Fruit fly (Drosophila melanogaster) whole organism: ENCODE results near the gene SREBP.

Experiments used
- CG8478 ChIP-seq: fragments of >200 bp; optimal IDR thresholded peaks from 2 replicates; lab custom pipeline; 2018; ENCODE audit warnings: inconsistent platforms
- Dll ChIP-seq: fragments of >200 bp; optimal IDR thresholded peaks from 2 replicates; lab custom pipeline; 2017
- EcR ChIP-seq, 2 experiments: fragments of >200 bp; optimal IDR thresholded peaks; 2 replicates each; lab custom pipeline; 2017; ENCODE audit warnings: missing biosample characterization in 2 of 2, missing genetic modification characterization in 2 of 2, missing genetic modification reagents in 2 of 2
- pan ChIP-seq: fragments of >200 bp; optimal IDR thresholded peaks from 2 replicates; lab custom pipeline; 2017
- psq ChIP-seq: fragments of >200 bp; optimal IDR thresholded peaks from 2 replicates; lab custom pipeline; 2017
- usp ChIP-seq: fragments of >200 bp; optimal IDR thresholded peaks from 2 replicates; lab custom pipeline; 2017; ENCODE audit warnings: missing biosample characterization, missing genetic modification characterization, mixed read lengths

SREBP gene

dm6 chr3L:19798978-19799377 is 5.2 kb downstream of the SREBP start, which contains the start of gene Ir76a:
TSS of gene Ir76a (plus strand) at chr3L:19799278.
- TF ChIP-seq pan (lab: Kevin White, UChicago) (no peak), usp (GFP tag; lab: Kevin White, UChicago) (no peak), psq (lab: Kevin White, UChicago) (no peak), EcR (GFP tag; optimal IDR thresholded peaks at IDR 0.05; lab: Kevin White, UChicago) (no peak), CG8478 (lab: Kevin White, UChicago) (no peak), Dll (lab: Kevin White, UChicago) (no peak)

dm6 chr3L:19801105-19801504 is 7.4 kb downstream of the SREBP start, which contains the start of gene CG14102:
TSS of gene CG14102 (minus strand) at chr3L:19801291.
- TF ChIP-seq usp (GFP tag; lab: Kevin White, UChicago) (no peak), pan (lab: Kevin White, UChicago) (no peak), Dll (lab: Kevin White, UChicago) (no peak), EcR (GFP tag; optimal IDR thresholded peaks at IDR 0.05; lab: Kevin White, UChicago) (no peak), CG8478 (lab: Kevin White, UChicago) (no peak), psq (lab: Kevin White, UChicago) (no peak)

- TF ChIP-seq psq (lab: Kevin White, UChicago) (no peak), EcR (GFP tag; optimal IDR thresholded peaks at IDR 0.05; lab: Kevin White, UChicago) (no peak), pan (lab: Kevin White, UChicago) (no peak), usp (GFP tag; lab: Kevin White, UChicago) (no peak), CG8478 (lab: Kevin White, UChicago) (no peak), Dll (lab: Kevin White, UChicago) (no peak)
Observed at dm6 chr3L:19804908-19805307, 11.2 kb downstream of the SREBP start, which contains the start of the genes TORIP and Ccdc58. TSS of gene TORIP (minus strand) at chr3L:19805080. TSS of gene Ccdc58 (plus strand) at chr3L:19805181.

- no peak for TF ChIP-seq psq (lab: Kevin White, UChicago)
- no peak for TF ChIP-seq pan (lab: Kevin White, UChicago)
- TF ChIP-seq EcR (GFP tag; optimal IDR thresholded peaks at IDR 0.05; lab: Kevin White, UChicago), result no peak
- TF ChIP-seq usp (GFP tag; lab: Kevin White, UChicago), result no peak
- no peak for TF ChIP-seq CG8478 (lab: Kevin White, UChicago)
- TF ChIP-seq Dll (lab: Kevin White, UChicago), result no peak
Observed at dm6 chr3L:19805895-19806294, 12.2 kb downstream of the SREBP start, which contains the start of gene CG34116. TSS of gene CG34116 (minus strand) at chr3L:19806036.

dm6 chr3L:19807103-19807502 is 13.4 kb downstream of the SREBP start, which contains the start of the genes CG14104 and Kap-alpha1:
TSS of gene CG14104 (minus strand) at chr3L:19807199.
TSS of gene Kap-alpha1 (plus strand) at chr3L:19807232.
- TF ChIP-seq usp (GFP tag; lab: Kevin White, UChicago), result no peak
- no peak for TF ChIP-seq CG8478 (lab: Kevin White, UChicago)
- TF ChIP-seq psq (lab: Kevin White, UChicago), result no peak
- no peak for TF ChIP-seq pan (lab: Kevin White, UChicago)
- TF ChIP-seq EcR (GFP tag; optimal IDR thresholded peaks at IDR 0.05; lab: Kevin White, UChicago), result no peak
- TF ChIP-seq Dll (lab: Kevin White, UChicago), result no peak

dm6 chr3L:19807521-19807920 is 13.8 kb downstream of the SREBP start:
- TF ChIP-seq CG8478 (lab: Kevin White, UChicago), result no peak
- TF ChIP-seq Dll (lab: Kevin White, UChicago), result no peak
- no peak for TF ChIP-seq pan (lab: Kevin White, UChicago)
- no peak for TF ChIP-seq psq (lab: Kevin White, UChicago)

- TF ChIP-seq CG8478 (lab: Kevin White, UChicago) (no peak), usp (GFP tag; lab: Kevin White, UChicago) (no peak), Dll (lab: Kevin White, UChicago) (no peak), EcR (GFP tag; optimal IDR thresholded peaks at IDR 0.05; lab: Kevin White, UChicago) (no peak), psq (lab: Kevin White, UChicago) (no peak), pan (lab: Kevin White, UChicago) (no peak)
Observed at dm6 chr3L:19812491-19812890, 18.8 kb downstream of the SREBP start.

dm6 chr3L:19813075-19813903 is 19.6 kb downstream of the SREBP start, which contains the start of gene Cyp305a1:
TSS of gene Cyp305a1 (minus strand) at chr3L:19813339.
- TF ChIP-seq pan (lab: Kevin White, UChicago) (no peak), CG8478 (lab: Kevin White, UChicago) (no peak), Dll (lab: Kevin White, UChicago) (no peak), usp (GFP tag; lab: Kevin White, UChicago) (no peak)

dm6 chr3L:19815472-19816150 is 21.9 kb downstream of the SREBP start, which contains the start of gene cyc:
TSS of gene cyc (minus strand) at chr3L:19815938.
- TF ChIP-seq CG8478 (lab: Kevin White, UChicago) (peak; percentile 33), pan (lab: Kevin White, UChicago) (no peak), Dll (lab: Kevin White, UChicago) (no peak)

dm6 chr3L:19817807-19818531 is 24.2 kb downstream of the SREBP start, which contains the start of the genes Fibp and Deaf1:
TSS of gene Fibp (minus strand) at chr3L:19817967.
TSS of gene Deaf1 (plus strand) at chr3L:19818174.
- TF ChIP-seq EcR (GFP tag; optimal IDR thresholded peaks at IDR 0.05; lab: Kevin White, UChicago), result no peak
- no peak for TF ChIP-seq Dll (lab: Kevin White, UChicago)
- no peak for TF ChIP-seq pan (lab: Kevin White, UChicago)
- no peak for TF ChIP-seq CG8478 (lab: Kevin White, UChicago)
- TF ChIP-seq psq (lab: Kevin White, UChicago), result no peak
- TF ChIP-seq usp (GFP tag; lab: Kevin White, UChicago), result no peak
